Fruit fly (Drosophila melanogaster) Kc167 (cell line): ENCODE measurements around the gene CG9452.
"Not testable (repeated sequence)": the region's sequence is repeated elsewhere in the genome, so short reads cannot be mapped to it uniquely, and the experiment has no call there.

Experiments
- insv ChIP-seq: fragments of >200 bp; optimal IDR thresholded peaks from 3 replicates; lab custom pipeline; 2018; ENCODE audit warnings: missing external identifiers
- psq ChIP-seq: fragments of >200 bp; optimal IDR thresholded peaks from 2 replicates; lab custom pipeline; 2017; ENCODE audit warnings: missing external identifiers

DNA sequence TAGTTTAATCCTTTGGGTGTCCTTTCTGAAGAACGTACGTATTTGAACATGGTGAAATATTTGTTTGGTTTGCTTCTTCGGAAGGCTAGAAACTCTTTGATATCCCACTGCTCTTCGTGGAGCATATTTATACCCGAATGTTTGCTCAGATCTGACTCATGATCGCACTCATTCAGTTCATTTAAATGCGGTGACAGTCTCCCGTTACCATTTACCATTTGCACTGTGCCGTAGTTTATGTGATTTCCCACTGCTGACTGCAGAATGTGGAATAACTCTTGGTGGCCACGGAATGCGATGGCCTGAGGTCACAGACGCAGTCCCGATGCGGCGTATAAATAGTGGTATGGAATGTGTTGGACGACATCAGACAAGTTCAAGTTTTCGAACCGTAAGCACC, 31.5 kb downstream of the CG9452 start, which contains the start of the genes 825-Oak and CG12519:
- not testable (repeated sequence) for TF ChIP-seq insv (lab: Kevin White, UChicago); psq
